Fruit fly (Drosophila melanogaster) Kc167 (cell line): ENCODE data around the gene CG13801.
A peak's percentile ranks its signal among the peaks of the same experiment; 100 is the strongest.

Experiments used
- Myc ChIP-seq: fragments of >200 bp; optimal IDR thresholded peaks from 2 replicates; lab custom pipeline; 2017; ENCODE audit warnings: missing external identifiers
- Sin3A ChIP-seq: fragments of >200 bp; optimal IDR thresholded peaks from 2 replicates; lab custom pipeline; 2018; ENCODE audit warnings: missing external identifiers
- h ChIP-seq: fragments of >200 bp; optimal IDR thresholded peaks from 3 replicates; lab custom pipeline; 2018; ENCODE audit warnings: missing external identifiers
- insv ChIP-seq: fragments of >200 bp; optimal IDR thresholded peaks from 3 replicates; lab custom pipeline; 2018; ENCODE audit warnings: missing external identifiers
- psq ChIP-seq: fragments of >200 bp; optimal IDR thresholded peaks from 2 replicates; lab custom pipeline; 2017; ENCODE audit warnings: missing external identifiers
- ttk ChIP-seq: sonication (Bioruptor generic); optimal IDR thresholded peaks from 2 replicates; lab custom pipeline; 2017; ENCODE audit warnings: missing external identifiers

The CG13801 gene

dm6 chr3L:2360257-2360656 is at the start of gene CG13801:
Gene CG13801, plus strand, starts transcription at chr3L:2360557.
- TF ChIP-seq ttk (lab: Kevin White, UChicago) (no peak), h (lab: Kevin White, UChicago) (no peak), psq (no peak), Myc (no peak), insv (no peak), Sin3A (lab: Kevin White, UChicago) (no peak)

- TF ChIP-seq Sin3A (lab: Kevin White, UChicago) = no peak
- TF ChIP-seq h (lab: Kevin White, UChicago) = no peak
- no peak for TF ChIP-seq insv
These were observed 38.0 kb upstream of the CG13801 start, which contains the start of gene MsR1 for dm6 chr3L:2322257-2322776. Gene MsR1, plus strand, starts transcription at chr3L:2322693.

dm6 chr3L:2325276-2325675 is 35.1 kb upstream of the CG13801 start:
- TF ChIP-seq Sin3A (lab: Kevin White, UChicago) (no peak), ttk (lab: Kevin White, UChicago) (no peak), Myc (no peak), h (lab: Kevin White, UChicago) (no peak), insv (no peak), psq (no peak)

dm6 chr3L:2328804-2329203 is 31.6 kb upstream of the CG13801 start:
- TF ChIP-seq insv (no peak), ttk (lab: Kevin White, UChicago) (no peak), h (lab: Kevin White, UChicago) (no peak), Myc (no peak), Sin3A (lab: Kevin White, UChicago) (no peak), psq (no peak)

- no peak for TF ChIP-seq Sin3A (lab: Kevin White, UChicago)
- TF ChIP-seq psq = no peak
- TF ChIP-seq ttk (lab: Kevin White, UChicago) = no peak
- no peak for TF ChIP-seq insv
- TF ChIP-seq h (lab: Kevin White, UChicago) = no peak
These were observed 28.1 kb upstream of the CG13801 start for dm6 chr3L:2332228-2332627.

- TF ChIP-seq psq (no peak), Sin3A (lab: Kevin White, UChicago) (no peak), Myc (no peak), ttk (lab: Kevin White, UChicago) (no peak), h (lab: Kevin White, UChicago) (no peak), insv (no peak)
These were observed 11.5 kb downstream of the CG13801 start, which contains the start of the genes CG1317 and CG8993 for dm6 chr3L:2371882-2372281. Gene CG1317, minus strand, starts transcription at chr3L:2371939. Gene CG8993, plus strand, starts transcription at chr3L:2372199.

dm6 chr3L:2373421-2374043 is 13.2 kb downstream of the CG13801 start, which contains the start of the genes mRpL23 and CG9004:
Gene mRpL23, minus strand, starts transcription at chr3L:2373704.
Gene CG9004, plus strand, starts transcription at chr3L:2373728.
- TF ChIP-seq psq (no peak), Sin3A (lab: Kevin White, UChicago) (peak; percentile 2), h (lab: Kevin White, UChicago) (no peak), Myc (no peak), insv (no peak), ttk (lab: Kevin White, UChicago) (no peak)

dm6 chr3L:2377114-2377783 is 16.9 kb downstream of the CG13801 start, which contains the start of the genes CG15877 and Svil:
Gene CG15877, minus strand, starts transcription at chr3L:2377556.
Gene Svil, plus strand, starts transcription at chr3L:2377655.
- no peak for TF ChIP-seq insv
- no peak for TF ChIP-seq Myc
- TF ChIP-seq ttk (lab: Kevin White, UChicago) = no peak
- TF ChIP-seq psq = no peak
- TF ChIP-seq Sin3A (lab: Kevin White, UChicago) = no peak
- TF ChIP-seq h (lab: Kevin White, UChicago) = no peak

- no peak for TF ChIP-seq h (lab: Kevin White, UChicago)
- TF ChIP-seq insv = no peak
- TF ChIP-seq Myc = no peak
- TF ChIP-seq Sin3A (lab: Kevin White, UChicago) = no peak
- TF ChIP-seq psq = no peak
- TF ChIP-seq ttk (lab: Kevin White, UChicago) = no peak
These were observed 18.2 kb downstream of the CG13801 start for dm6 chr3L:2378549-2378948.

- no peak for TF ChIP-seq insv
- TF ChIP-seq Sin3A (lab: Kevin White, UChicago) = no peak
- TF ChIP-seq Myc = no peak
- no peak for TF ChIP-seq h (lab: Kevin White, UChicago)
- no peak for TF ChIP-seq ttk (lab: Kevin White, UChicago)
- TF ChIP-seq psq = no peak
These were observed 19.1 kb downstream of the CG13801 start for dm6 chr3L:2379472-2379871.

- TF ChIP-seq ttk (lab: Kevin White, UChicago) (no peak), h (lab: Kevin White, UChicago) (no peak), insv (no peak), psq (no peak), Sin3A (lab: Kevin White, UChicago) (no peak), Myc (no peak)
These were observed 25.1 kb downstream of the CG13801 start for dm6 chr3L:2385325-2386007.

dm6 chr3L:2386433-2386832 is 26.1 kb downstream of the CG13801 start:
- TF ChIP-seq Sin3A (lab: Kevin White, UChicago) (no peak), ttk (lab: Kevin White, UChicago) (no peak), insv (no peak), Myc (no peak), h (lab: Kevin White, UChicago) (no peak), psq (no peak)
